Worm (Caenorhabditis elegans) whole organism, L1 larva: Measurements from ENCODE around the gene prmt-5.

ENCODE experiments used
- aly-2 ChIP-seq: fragments of 150-350 bp; optimal IDR thresholded peaks from 2 replicates; lab custom pipeline; 2014; ENCODE audit warnings: missing biosample characterization, missing genetic modification characterization
- ama-1 ChIP-seq: fragments of 150-350 bp; optimal IDR thresholded peaks from 2 replicates; lab custom pipeline; 2014
- ceh-82 ChIP-seq, 3 experiments: fragments of 150-350 bp in 1 of 3; sonication (generic microtip) in 2 of 3; optimal IDR thresholded peaks; 2 replicates each; lab custom pipeline; 2014 to 2017; ENCODE audit warnings: missing biosample characterization in 3 of 3, missing genetic modification characterization in 3 of 3
- dsc-1 ChIP-seq: sonication (generic microtip); optimal IDR thresholded peaks from 2 replicates; lab custom pipeline; 2016; ENCODE audit warnings: mild to moderate bottlenecking, missing genetic modification characterization, missing compliant biosample characterization
- efl-1 ChIP-seq, 4 experiments: fragments of 150-350 bp; optimal IDR thresholded peaks in 3 of 4; peaks in 1 of 4; 1 replicate in 1 of 4; 2 replicates in 3 of 4; lab custom pipeline; 2014; ENCODE audit warnings: missing biosample characterization in 2 of 4, missing genetic modification characterization in 2 of 4, missing genetic modification reagents in 2 of 4
- egl-13 ChIP-seq: sonication (generic microtip); optimal IDR thresholded peaks from 2 replicates; lab custom pipeline; 2016; ENCODE audit warnings: missing genotype, missing genetic modification reagents, missing genetic modification characterization, missing compliant biosample characterization
- elt-2 ChIP-seq: sonication (generic microtip); optimal IDR thresholded peaks from 2 replicates; lab custom pipeline; 2016; ENCODE audit warnings: missing genetic modification characterization, mild to moderate bottlenecking, inconsistent platforms, missing compliant biosample characterization, missing genetic modification reagents
- ets-5 ChIP-seq: fragments of 200-800 bp; sonication (Bioruptor generic); IDR thresholded peaks from 2 replicates; pipeline ENCODE4 v1.3.6; 2022; ENCODE audit warnings: missing genetic modification characterization, missing compliant biosample characterization
- fkh-10 ChIP-seq: sonication (generic microtip); optimal IDR thresholded peaks from 2 replicates; lab custom pipeline; 2017; ENCODE audit warnings: missing biosample characterization, missing genetic modification reagents, missing genetic modification characterization
- fos-1 ChIP-seq: fragments of 150-350 bp; optimal IDR thresholded peaks from 2 replicates; lab custom pipeline; 2014; ENCODE audit warnings: missing biosample characterization, missing genetic modification characterization
- grh-1 ChIP-seq: fragments of 200-800 bp; sonication (Bioruptor generic); IDR thresholded peaks from 2 replicates; pipeline ENCODE4 v1.3.6; 2022; ENCODE audit warnings: missing genetic modification reagents, missing genetic modification characterization, missing compliant biosample characterization
- hpl-2 ChIP-seq: fragments of 150-350 bp; optimal IDR thresholded peaks from 2 replicates; lab custom pipeline; 2014; ENCODE audit warnings: missing biosample characterization, missing genetic modification reagents, missing genetic modification characterization
- isw-1 ChIP-seq: fragments of 200-800 bp; sonication (Bioruptor generic); IDR thresholded peaks from 2 replicates; pipeline ENCODE4 v1.3.6; 2022; ENCODE audit warnings: missing genetic modification characterization, missing compliant biosample characterization
- jun-1 ChIP-seq: fragments of 150-350 bp; optimal IDR thresholded peaks from 2 replicates; lab custom pipeline; 2014; ENCODE audit warnings: missing biosample characterization, missing genetic modification reagents, missing genetic modification characterization
- lin-14 ChIP-seq: fragments of 200-800 bp; sonication (Bioruptor generic); optimal IDR thresholded peaks from 2 replicates; lab custom pipeline; 2018; ENCODE audit warnings: mild to moderate bottlenecking, missing genetic modification characterization, moderate library complexity, missing compliant biosample characterization
- lin-15B ChIP-seq: fragments of 150-350 bp; sonication (generic microtip); optimal IDR thresholded peaks from 3 replicates; lab custom pipeline; 2014; ENCODE audit warnings: missing biosample characterization, missing genetic modification characterization
- lin-35 ChIP-seq, 2 experiments: fragments of 150-350 bp; optimal IDR thresholded peaks; 2 replicates each; lab custom pipeline; 2014; ENCODE audit warnings: missing biosample characterization in 2 of 2, missing genetic modification characterization in 2 of 2, missing genetic modification reagents in 2 of 2
- lin-39 ChIP-seq: fragments of 150-350 bp; optimal IDR thresholded peaks from 2 replicates; lab custom pipeline; 2014; ENCODE audit warnings: missing biosample characterization, missing genetic modification reagents, missing genetic modification characterization
- lsy-2 ChIP-seq, 2 experiments: fragments of 150-350 bp; optimal IDR thresholded peaks; 2 replicates each; lab custom pipeline; 2014; ENCODE audit warnings: missing biosample characterization in 2 of 2, missing genetic modification characterization in 2 of 2
- mab-9 ChIP-seq: fragments of 200-800 bp; sonication (Bioruptor generic); IDR thresholded peaks from 2 replicates; pipeline ENCODE4 v1.3.6; 2022; ENCODE audit warnings: missing genetic modification reagents, missing genetic modification characterization, missing compliant biosample characterization
- mdl-1 ChIP-seq, 2 experiments: fragments of 150-350 bp; optimal IDR thresholded peaks; 2 replicates each; lab custom pipeline; 2014 to 2017; ENCODE audit warnings: missing biosample characterization in 2 of 2, missing genetic modification characterization in 2 of 2, inconsistent platforms in 1 of 2
- mep-1 ChIP-seq: fragments of 150-350 bp; optimal IDR thresholded peaks from 2 replicates; lab custom pipeline; 2014; ENCODE audit warnings: missing biosample characterization, missing genetic modification characterization
- nhr-12 ChIP-seq: sonication (generic microtip); optimal IDR thresholded peaks from 2 replicates; lab custom pipeline; 2017; ENCODE audit warnings: missing biosample characterization, missing genetic modification characterization
- nhr-19 ChIP-seq: fragments of 200-800 bp; sonication (Bioruptor generic); conservative IDR thresholded peaks from 2 replicates; pipeline ENCODE4 v1.3.6; 2022; ENCODE audit warnings: missing genetic modification characterization, missing compliant biosample characterization
- nhr-20 ChIP-seq: sonication (generic microtip); optimal IDR thresholded peaks from 2 replicates; lab custom pipeline; 2016; ENCODE audit warnings: mild to moderate bottlenecking, missing genetic modification characterization, missing compliant biosample characterization
- nhr-71 ChIP-seq: sonication (generic microtip); optimal IDR thresholded peaks from 2 replicates; lab custom pipeline; 2016; ENCODE audit warnings: mild to moderate bottlenecking, missing genetic modification characterization, moderate library complexity, missing compliant biosample characterization
- nhr-77 ChIP-seq: fragments of 150-350 bp; optimal IDR thresholded peaks from 2 replicates; lab custom pipeline; 2014; ENCODE audit warnings: missing biosample characterization, missing genetic modification characterization
- nhr-85 ChIP-seq: sonication (generic microtip); peaks from one replicate; lab custom pipeline; 2016; ENCODE audit warnings: missing genetic modification characterization, inconsistent platforms, missing compliant biosample characterization
- pax-3 ChIP-seq: fragments of 200-800 bp; sonication (Bioruptor generic); optimal IDR thresholded peaks from 2 replicates; lab custom pipeline; 2018; ENCODE audit warnings: mild to moderate bottlenecking, missing genetic modification characterization, moderate library complexity, missing compliant biosample characterization
- skn-1 ChIP-seq: fragments of 150-350 bp; optimal IDR thresholded peaks from 2 replicates; lab custom pipeline; 2014; ENCODE audit warnings: missing biosample characterization, missing genetic modification characterization
- sox-4 ChIP-seq: sonication (generic microtip); optimal IDR thresholded peaks from 2 replicates; lab custom pipeline; 2016; ENCODE audit warnings: missing genetic modification characterization, missing compliant biosample characterization
- sptf-1 ChIP-seq: fragments of 150-350 bp; optimal IDR thresholded peaks from 2 replicates; lab custom pipeline; 2014; ENCODE audit warnings: missing biosample characterization, missing genetic modification characterization
- tbx-2 ChIP-seq: sonication (generic microtip); optimal IDR thresholded peaks from 2 replicates; lab custom pipeline; 2016; ENCODE audit warnings: missing genetic modification characterization, missing compliant biosample characterization
- unc-98 ChIP-seq: fragments of 200-800 bp; sonication (Bioruptor generic); IDR thresholded peaks from 2 replicates; pipeline ENCODE4 v1.3.6; 2022; ENCODE audit warnings: missing genetic modification characterization, missing compliant biosample characterization
- vab-15 ChIP-seq: sonication (generic microtip); optimal IDR thresholded peaks from 2 replicates; lab custom pipeline; 2017; ENCODE audit warnings: missing genotype, mild to moderate bottlenecking, missing genetic modification characterization, missing compliant biosample characterization
- zag-1 ChIP-seq: fragments of 150-350 bp; optimal IDR thresholded peaks from 2 replicates; lab custom pipeline; 2014; ENCODE audit warnings: missing biosample characterization, missing genetic modification characterization
- ztf-11 ChIP-seq, 2 experiments: sonication (generic microtip); optimal IDR thresholded peaks; 2 replicates each; lab custom pipeline; 2016 to 2017; ENCODE audit warnings: missing genetic modification characterization in 2 of 2, missing biosample characterization in 1 of 2, missing compliant biosample characterization in 1 of 2

Gene prmt-5

DNA sequence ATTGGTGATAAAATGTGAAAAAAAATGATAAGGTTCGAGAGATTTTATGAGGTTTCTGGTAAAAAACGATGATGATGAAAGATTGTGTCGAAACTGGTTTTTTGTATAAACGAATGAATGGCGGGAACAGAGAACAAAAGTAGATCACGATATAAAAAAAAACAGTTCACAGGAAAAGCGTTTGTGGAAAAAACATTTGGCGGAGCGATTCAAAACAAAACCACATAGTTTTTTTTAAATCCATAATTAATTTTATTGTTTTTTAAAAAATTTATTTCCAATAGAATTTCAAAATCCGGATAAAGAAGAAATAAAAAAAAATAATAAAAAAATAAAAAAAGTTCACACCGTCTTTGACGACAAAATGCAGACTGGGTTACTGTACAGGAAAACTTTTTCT lies 15.0 kb upstream of the prmt-5 start, which contains the start of gene ZC155.4:
TSS of gene ZC155.4 (minus strand) at position 101 of the 400 bp plus-strand sequence.
- no peak for TF ChIP-seq nhr-19
- no peak for TF ChIP-seq skn-1 (tag; lab: Kevin White, UChicago)
- no peak for TF ChIP-seq grh-1 (GFP tag; lab: Robert Waterston, UW)
- TF ChIP-seq vab-15, result no peak
- TF ChIP-seq sox-4 (tag; lab: Kevin White, UChicago), result no peak
- TF ChIP-seq egl-13 (tag; lab: Kevin White, UChicago), result no peak
- no peak for TF ChIP-seq dsc-1 (tag; lab: Kevin White, UChicago)
- TF ChIP-seq ets-5 (GFP tag; lab: Robert Waterston, UW), result no peak

DNA sequence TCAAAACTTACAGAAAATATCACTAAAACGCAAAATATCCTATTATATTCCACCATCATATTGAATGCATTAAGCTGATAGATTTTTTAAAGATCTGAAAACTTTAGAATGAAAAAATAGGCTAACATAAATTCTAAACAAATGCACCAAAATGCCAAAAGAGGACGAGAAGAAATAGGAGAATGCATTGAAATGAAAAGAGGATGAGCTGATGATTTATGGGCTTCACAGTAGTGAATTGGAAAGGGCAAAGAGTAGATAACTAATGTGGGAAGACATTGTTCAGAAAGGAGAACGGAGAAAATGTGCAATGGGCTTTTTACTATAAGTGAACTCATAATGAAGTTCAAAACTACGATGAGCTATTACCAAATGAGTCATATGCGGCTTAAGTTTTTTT lies 12.8 kb upstream of the prmt-5 start, which contains the start of gene cutl-19:
TSS of gene cutl-19 (minus strand) at position 101 of the 400 bp plus-strand sequence.
- TF ChIP-seq aly-2 (tag; lab: Kevin White, UChicago), result no peak
- TF ChIP-seq hpl-2 (GFP tag; lab: Kevin White, UChicago), result no peak
- TF ChIP-seq mep-1 (tag; lab: Kevin White, UChicago), result no peak
- TF ChIP-seq nhr-19, result no peak
- TF ChIP-seq lsy-2 (tag; optimal IDR thresholded peaks at IDR 0.05; lab: Kevin White, UChicago), result no peak
- no peak for TF ChIP-seq nhr-85 (tag; lab: Kevin White, UChicago)
- no peak for TF ChIP-seq tbx-2 (tag; lab: Kevin White, UChicago)
- TF ChIP-seq, all 84 proteins: peak for 0

DNA sequence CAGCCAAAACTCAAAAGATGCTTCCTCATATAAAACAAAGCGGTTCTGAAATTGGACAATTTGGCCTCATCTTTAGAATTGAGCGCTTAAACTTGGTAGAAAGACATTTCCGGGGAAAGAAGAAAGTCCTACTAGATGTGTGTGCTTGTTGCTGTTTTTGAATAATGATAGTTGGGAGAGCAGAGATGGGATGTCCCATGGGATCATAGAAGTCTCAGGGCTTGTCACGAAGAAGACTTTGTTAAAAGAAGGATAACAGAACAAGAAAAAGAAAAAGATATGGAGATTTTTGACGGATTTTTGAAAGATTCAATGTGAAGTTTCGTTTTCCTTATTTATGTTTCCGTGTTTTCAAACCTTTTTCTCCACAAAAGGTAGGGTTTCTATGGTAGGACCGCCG lies 11.7 kb upstream of the prmt-5 start, which contains the start of gene ZC155.2:
TSS of gene ZC155.2 (plus strand) at position 301 of the 400 bp plus-strand sequence.
- no peak for TF ChIP-seq ceh-82 (tag; optimal IDR thresholded peaks at IDR 0.05; lab: Kevin White, UChicago)
- TF ChIP-seq ztf-11 (tag; optimal IDR thresholded peaks at IDR 0.05; lab: Kevin White, UChicago), result no peak
- TF ChIP-seq aly-2 (tag; lab: Kevin White, UChicago), result no peak
- no peak for TF ChIP-seq lin-39 (tag; lab: Kevin White, UChicago)
- no peak for TF ChIP-seq egl-13 (tag; lab: Kevin White, UChicago)
- no peak for TF ChIP-seq ets-5 (GFP tag; lab: Robert Waterston, UW)
- TF ChIP-seq sptf-1, result no peak
- TF ChIP-seq mep-1 (tag; lab: Kevin White, UChicago), result no peak
- no peak for TF ChIP-seq mab-9 (GFP tag; lab: Robert Waterston, UW)
- no peak for TF ChIP-seq efl-1 (optimal IDR thresholded peaks at IDR 0.05; lab: Kevin White, UChicago)
- no peak for TF ChIP-seq efl-1 (GFP tag; optimal IDR thresholded peaks at IDR 0.05 in 1 of 2; lab: Kevin White, UChicago)
- no peak for TF ChIP-seq mdl-1 (tag; optimal IDR thresholded peaks at IDR 0.05; lab: Kevin White, UChicago)
- TF ChIP-seq pax-3 (tag; lab: Kevin White, UChicago), result no peak
- TF ChIP-seq zag-1, result no peak
- TF ChIP-seq fos-1 (tag; lab: Kevin White, UChicago), result no peak
- TF ChIP-seq elt-2 (tag; lab: Kevin White, UChicago), result no peak

DNA sequence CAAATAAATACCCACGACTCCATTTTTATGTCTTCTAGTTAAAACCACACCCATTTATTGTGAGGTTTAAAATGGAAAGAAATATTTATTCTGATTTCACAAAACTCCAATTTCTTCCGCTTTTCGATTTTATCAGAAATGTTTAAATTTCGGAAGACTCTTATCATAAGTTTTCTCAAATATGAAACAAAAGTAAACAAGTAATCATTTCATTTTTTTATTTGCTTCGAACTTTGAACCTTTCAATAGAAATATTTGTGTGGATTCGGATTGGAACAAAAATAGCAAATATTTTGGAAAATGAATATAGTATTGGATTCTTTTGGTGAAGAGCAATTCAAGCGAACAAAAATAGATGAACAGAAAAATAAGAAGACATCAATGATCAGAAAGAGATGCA lies 8.5 kb upstream of the prmt-5 start:
- TF ChIP-seq jun-1 (tag; lab: Kevin White, UChicago) (no peak), ztf-11 (tag; optimal IDR thresholded peaks at IDR 0.05; lab: Kevin White, UChicago) (no peak), ama-1 (lab: Kevin White, UChicago) (no peak), nhr-20 (tag; lab: Kevin White, UChicago) (no peak), fkh-10 (GFP tag; lab: Kevin White, UChicago) (no peak), mep-1 (tag; lab: Kevin White, UChicago) (no peak), nhr-77 (tag; lab: Kevin White, UChicago) (no peak), nhr-12 (tag; lab: Kevin White, UChicago) (no peak), isw-1 (no peak), unc-98 (GFP tag; lab: Robert Waterston, UW) (no peak)

DNA sequence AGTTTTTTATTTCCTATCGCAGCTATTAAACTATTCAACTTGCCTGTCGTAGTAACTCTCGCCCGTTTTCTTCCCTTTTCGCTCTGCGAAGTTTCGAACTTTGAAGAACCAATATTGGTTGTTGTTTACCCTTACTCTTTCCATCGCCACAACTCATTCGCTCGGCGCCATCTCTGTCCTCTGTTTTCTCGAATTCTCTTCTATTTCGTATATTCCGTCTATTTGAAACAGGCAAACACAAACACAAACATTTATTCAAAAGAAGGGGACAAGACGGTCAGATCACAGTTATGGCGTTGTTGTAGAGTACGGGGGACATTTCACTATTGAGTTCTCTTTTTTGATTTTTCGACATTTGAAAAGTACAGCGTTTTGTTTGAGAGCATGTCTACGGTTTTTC lies 7.6 kb upstream of the prmt-5 start:
- peak; percentile 60 for TF ChIP-seq lin-14 (GFP tag; lab: Kevin White, UChicago)
- no peak for TF ChIP-seq efl-1 (optimal IDR thresholded peaks at IDR 0.05; lab: Kevin White, UChicago)
- TF ChIP-seq efl-1 (GFP tag; optimal IDR thresholded peaks at IDR 0.05 in 1 of 2; lab: Kevin White, UChicago), result peak in 1 of 2 experiments; percentile 67
- peak; percentile 35 for TF ChIP-seq mep-1 (tag; lab: Kevin White, UChicago)
- peak; percentile 12 for TF ChIP-seq nhr-77 (tag; lab: Kevin White, UChicago)
- no peak for TF ChIP-seq lin-35 (GFP tag; optimal IDR thresholded peaks at IDR 0.05; lab: Kevin White, UChicago)
- peak; percentile 8 for TF ChIP-seq nhr-71
- no peak for TF ChIP-seq lin-15B (tag; lab: Kevin White, UChicago)
